Worm (Caenorhabditis elegans): Measurements from ENCODE around the gene Y116F11A.3.

ce11 chrV:19728731-19729130, at the start of gene Y116F11A.3:
- TF ChIP-seq lin-13 (GFP tag; optimal IDR thresholded peaks at IDR 0.05) (no peak), F13H6.1 (tag; optimal IDR thresholded peaks at IDR 0.05) (no peak), ama-1 (optimal IDR thresholded peaks at IDR 0.05) (no peak), peb-1 (tag; optimal IDR thresholded peaks at IDR 0.05) (no peak)

All from whole organism, L2 larva.